Fruit fly (Drosophila melanogaster) whole organism, prepupa: ENCODE results near the gene awd.
A peak's percentile ranks its signal among the peaks of the same experiment; 100 is the strongest.

Experiments
- CG11762 ChIP-seq: fragments of 200-800 bp; sonication (Bioruptor generic); optimal IDR thresholded peaks from 3 replicates; lab custom pipeline; 2016; ENCODE audit warnings: missing biosample characterization, missing genetic modification characterization; ENCODE audit not compliant: insufficient read depth
- CG1621 ChIP-seq: fragments of 200-800 bp; sonication (Bioruptor generic); optimal IDR thresholded peaks from 3 replicates; lab custom pipeline; 2018; ENCODE audit warnings: missing biosample characterization, mild to moderate bottlenecking, missing genetic modification characterization
- CG6854 ChIP-seq: fragments of 200-800 bp; sonication (Bioruptor generic); optimal IDR thresholded peaks from 2 replicates; lab custom pipeline; 2017; ENCODE audit warnings: missing biosample characterization, mild to moderate bottlenecking, missing genetic modification characterization
- CG9139 ChIP-seq: fragments of 200-800 bp; sonication (Bioruptor generic); optimal IDR thresholded peaks from 3 replicates; lab custom pipeline; 2017; ENCODE audit warnings: missing biosample characterization, mild to moderate bottlenecking, missing genetic modification characterization
- Eip78C ChIP-seq: fragments of 200-800 bp; sonication (Bioruptor generic); peaks from one replicate; lab custom pipeline; 2016; ENCODE audit warnings: missing biosample characterization, missing genetic modification characterization
- Hr38 ChIP-seq: sonication (Bioruptor generic); optimal IDR thresholded peaks from 2 replicates; lab custom pipeline; 2016; ENCODE audit warnings: missing biosample characterization, missing genetic modification characterization
- OdsH ChIP-seq: fragments of 200-800 bp; sonication (Bioruptor generic); optimal IDR thresholded peaks from 3 replicates; lab custom pipeline; 2016; ENCODE audit warnings: missing biosample characterization, missing genetic modification characterization
- achi ChIP-seq: fragments of 200-800 bp; sonication (Bioruptor generic); optimal IDR thresholded peaks from 3 replicates; lab custom pipeline; 2016; ENCODE audit warnings: missing biosample characterization, missing genetic modification characterization
- cyc ChIP-seq: fragments of 200-800 bp; sonication (Bioruptor generic); optimal IDR thresholded peaks from 3 replicates; lab custom pipeline; 2016; ENCODE audit warnings: missing biosample characterization, missing genetic modification characterization

- no peak for TF ChIP-seq CG6854 (GFP tag; lab: Kevin White, UChicago)
- no peak for TF ChIP-seq cyc
- TF ChIP-seq CG9139 (GFP tag; lab: Kevin White, UChicago) = no peak
- TF ChIP-seq CG1621 (tag; lab: Kevin White, UChicago) = peak; percentile 94
- TF ChIP-seq Eip78C (GFP tag; lab: Kevin White, UChicago) = peak; percentile 33
- no peak for TF ChIP-seq Hr38 (GFP tag; lab: Kevin White, UChicago)
- no peak for TF ChIP-seq achi
- TF ChIP-seq CG11762 (GFP tag; lab: Kevin White, UChicago) = no peak
- TF ChIP-seq OdsH (GFP tag; lab: Kevin White, UChicago) = no peak
Observed at dm6 chr3R:31743279-31743678, 2.6 kb downstream of the awd start, which contains the start of gene Tbca.
